Worm (Caenorhabditis elegans): Measurements from ENCODE around the gene srtx-1.

DNA sequence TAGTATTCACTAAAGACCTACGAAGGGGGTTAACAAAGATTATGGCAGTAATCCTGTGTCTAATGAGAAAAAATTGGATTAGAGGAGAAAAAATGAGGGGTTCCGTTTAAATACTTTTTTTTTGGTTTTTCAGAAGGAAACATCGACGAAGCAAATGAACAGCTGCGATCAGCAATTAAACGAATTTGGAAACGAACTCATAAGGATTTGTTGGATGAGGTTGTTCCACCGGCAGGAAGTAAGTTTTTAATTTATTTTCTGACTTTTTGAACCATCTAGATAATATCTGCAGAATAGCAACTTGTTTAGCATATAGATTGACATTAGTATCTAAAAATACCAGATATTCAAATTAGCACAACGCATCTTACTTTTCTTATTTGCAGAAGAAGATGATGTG lies 7.4 kb upstream of the srtx-1 start:
- TF ChIP-seq bed-3 (GFP tag; optimal IDR thresholded peaks at IDR 0.05) = no peak
- TF ChIP-seq pha-4 (tag; optimal IDR thresholded peaks at IDR 0.05) = no peak
- no peak for TF ChIP-seq mep-1 (tag; optimal IDR thresholded peaks at IDR 0.05)
- TF ChIP-seq ceh-83 (GFP tag; optimal IDR thresholded peaks at IDR 0.05) = no peak
- TF ChIP-seq elt-3 (tag; optimal IDR thresholded peaks at IDR 0.05) = no peak
- no peak for TF ChIP-seq nhr-12 (tag; optimal IDR thresholded peaks at IDR 0.05)
- TF ChIP-seq nhr-28 (tag; optimal IDR thresholded peaks at IDR 0.05) = no peak
- no peak for TF ChIP-seq elt-1 (tag; optimal IDR thresholded peaks at IDR 0.05; ENCODE audit: borderline replicate concordance, insufficient read depth)
- no peak for TF ChIP-seq ztf-11 (tag; optimal IDR thresholded peaks at IDR 0.05)

Data from whole organism, mixed stage, embryonic.